Worm (Caenorhabditis elegans) whole organism, L1 larva: ENCODE results near the gene VF13D12L.3.
A peak's percentile ranks its signal among the peaks of the same experiment; 100 is the strongest.

Experiments used
- C04F5.9 ChIP-seq: sonication (generic microtip); optimal IDR thresholded peaks from 2 replicates; lab custom pipeline; 2016; ENCODE audit warnings: missing genetic modification characterization, missing compliant biosample characterization
- C16A3.4 ChIP-seq: fragments of 150-350 bp; optimal IDR thresholded peaks from 2 replicates; lab custom pipeline; 2014; ENCODE audit warnings: missing biosample characterization, missing genetic modification characterization
- C34B4.2 ChIP-seq: sonication (generic microtip); optimal IDR thresholded peaks from 2 replicates; lab custom pipeline; 2017; ENCODE audit warnings: mild to moderate bottlenecking, missing genetic modification characterization, missing compliant biosample characterization
- F16B12.6 ChIP-seq: fragments of 150-350 bp; optimal IDR thresholded peaks from 2 replicates; lab custom pipeline; 2014; ENCODE audit warnings: missing biosample characterization, missing genetic modification characterization
- aly-2 ChIP-seq: fragments of 150-350 bp; optimal IDR thresholded peaks from 2 replicates; lab custom pipeline; 2014; ENCODE audit warnings: missing biosample characterization, missing genetic modification characterization
- blmp-1 ChIP-seq: fragments of 150-350 bp; optimal IDR thresholded peaks from 2 replicates; lab custom pipeline; 2014; ENCODE audit warnings: missing biosample characterization, missing genetic modification characterization
- ceh-63 ChIP-seq: fragments of 200-800 bp; sonication (Bioruptor generic); optimal IDR thresholded peaks from 2 replicates; lab custom pipeline; 2018; ENCODE audit warnings: mild to moderate bottlenecking, missing genetic modification characterization, missing compliant biosample characterization
- ceh-8 ChIP-seq: fragments of 200-800 bp; sonication (Bioruptor generic); optimal IDR thresholded peaks from 2 replicates; lab custom pipeline; 2018; ENCODE audit warnings: mild to moderate bottlenecking, missing genetic modification characterization, moderate library complexity, missing compliant biosample characterization
- efl-1 ChIP-seq, 4 experiments: fragments of 150-350 bp; optimal IDR thresholded peaks in 3 of 4; peaks in 1 of 4; 1 replicate in 1 of 4; 2 replicates in 3 of 4; lab custom pipeline; 2014; ENCODE audit warnings: missing biosample characterization in 2 of 4, missing genetic modification characterization in 2 of 4, missing genetic modification reagents in 2 of 4
- egl-13 ChIP-seq: sonication (generic microtip); optimal IDR thresholded peaks from 2 replicates; lab custom pipeline; 2016; ENCODE audit warnings: missing genotype, missing genetic modification reagents, missing genetic modification characterization, missing compliant biosample characterization
- elt-2 ChIP-seq: sonication (generic microtip); optimal IDR thresholded peaks from 2 replicates; lab custom pipeline; 2016; ENCODE audit warnings: missing genetic modification characterization, mild to moderate bottlenecking, inconsistent platforms, missing compliant biosample characterization, missing genetic modification reagents
- elt-3 ChIP-seq, 6 experiments: fragments of 150-350 bp in 1 of 6; sonication (generic microtip); optimal IDR thresholded peaks; 2 replicates each; lab custom pipeline; 2017 to 2018; ENCODE audit warnings: missing biosample characterization in 6 of 6, missing genetic modification characterization in 6 of 6, inconsistent platforms in 1 of 6
- ets-5 ChIP-seq: fragments of 200-800 bp; sonication (Bioruptor generic); IDR thresholded peaks from 2 replicates; pipeline ENCODE4 v1.3.6; 2022; ENCODE audit warnings: missing genetic modification characterization, missing compliant biosample characterization
- fkh-10 ChIP-seq: sonication (generic microtip); optimal IDR thresholded peaks from 2 replicates; lab custom pipeline; 2017; ENCODE audit warnings: missing biosample characterization, missing genetic modification reagents, missing genetic modification characterization
- grh-1 ChIP-seq: fragments of 200-800 bp; sonication (Bioruptor generic); IDR thresholded peaks from 2 replicates; pipeline ENCODE4 v1.3.6; 2022; ENCODE audit warnings: missing genetic modification reagents, missing genetic modification characterization, missing compliant biosample characterization
- hlh-17 ChIP-seq: fragments of 200-800 bp; sonication (Bioruptor generic); optimal IDR thresholded peaks from 2 replicates; lab custom pipeline; 2018; ENCODE audit warnings: missing genetic modification characterization, mild to moderate bottlenecking, missing compliant biosample characterization, moderate library complexity, borderline replicate concordance
- hpl-2 ChIP-seq: fragments of 150-350 bp; optimal IDR thresholded peaks from 2 replicates; lab custom pipeline; 2014; ENCODE audit warnings: missing biosample characterization, missing genetic modification reagents, missing genetic modification characterization
- irx-1 ChIP-seq: sonication (generic microtip); optimal IDR thresholded peaks from 2 replicates; lab custom pipeline; 2016; ENCODE audit warnings: missing genetic modification characterization, missing compliant biosample characterization
- lin-35 ChIP-seq, 2 experiments: fragments of 150-350 bp; optimal IDR thresholded peaks; 2 replicates each; lab custom pipeline; 2014; ENCODE audit warnings: missing biosample characterization in 2 of 2, missing genetic modification characterization in 2 of 2, missing genetic modification reagents in 2 of 2
- lin-39 ChIP-seq: fragments of 150-350 bp; optimal IDR thresholded peaks from 2 replicates; lab custom pipeline; 2014; ENCODE audit warnings: missing biosample characterization, missing genetic modification reagents, missing genetic modification characterization
- lir-3 ChIP-seq: sonication (generic microtip); optimal IDR thresholded peaks from 2 replicates; lab custom pipeline; 2016; ENCODE audit warnings: mild to moderate bottlenecking, missing genetic modification characterization, moderate library complexity, missing compliant biosample characterization; ENCODE audit not compliant: poor library complexity
- lsy-2 ChIP-seq, 2 experiments: fragments of 150-350 bp; optimal IDR thresholded peaks; 2 replicates each; lab custom pipeline; 2014; ENCODE audit warnings: missing biosample characterization in 2 of 2, missing genetic modification characterization in 2 of 2
- mab-9 ChIP-seq: fragments of 200-800 bp; sonication (Bioruptor generic); IDR thresholded peaks from 2 replicates; pipeline ENCODE4 v1.3.6; 2022; ENCODE audit warnings: missing genetic modification reagents, missing genetic modification characterization, missing compliant biosample characterization
- mdl-1 ChIP-seq, 2 experiments: fragments of 150-350 bp; optimal IDR thresholded peaks; 2 replicates each; lab custom pipeline; 2014 to 2017; ENCODE audit warnings: missing biosample characterization in 2 of 2, missing genetic modification characterization in 2 of 2, inconsistent platforms in 1 of 2
- mep-1 ChIP-seq: fragments of 150-350 bp; optimal IDR thresholded peaks from 2 replicates; lab custom pipeline; 2014; ENCODE audit warnings: missing biosample characterization, missing genetic modification characterization
- nhr-11 ChIP-seq: fragments of 150-350 bp; optimal IDR thresholded peaks from 2 replicates; lab custom pipeline; 2014; ENCODE audit warnings: missing biosample characterization, missing genetic modification characterization
- nhr-19 ChIP-seq: fragments of 200-800 bp; sonication (Bioruptor generic); conservative IDR thresholded peaks from 2 replicates; pipeline ENCODE4 v1.3.6; 2022; ENCODE audit warnings: missing genetic modification characterization, missing compliant biosample characterization
- nhr-20 ChIP-seq: sonication (generic microtip); optimal IDR thresholded peaks from 2 replicates; lab custom pipeline; 2016; ENCODE audit warnings: mild to moderate bottlenecking, missing genetic modification characterization, missing compliant biosample characterization
- nhr-237 ChIP-seq: fragments of 150-350 bp; optimal IDR thresholded peaks from 2 replicates; lab custom pipeline; 2014; ENCODE audit warnings: missing biosample characterization, missing genetic modification characterization
- nhr-85 ChIP-seq: sonication (generic microtip); peaks from one replicate; lab custom pipeline; 2016; ENCODE audit warnings: missing genetic modification characterization, inconsistent platforms, missing compliant biosample characterization
- nhr-90 ChIP-seq: sonication (generic microtip); optimal IDR thresholded peaks from 2 replicates; lab custom pipeline; 2016; ENCODE audit warnings: mild to moderate bottlenecking, missing genetic modification characterization, missing compliant biosample characterization; ENCODE audit not compliant: poor library complexity
- pqm-1 ChIP-seq: sonication (generic microtip); optimal IDR thresholded peaks from 3 replicates; lab custom pipeline; 2017; ENCODE audit warnings: missing biosample characterization, missing genetic modification characterization
- skn-1 ChIP-seq: fragments of 150-350 bp; optimal IDR thresholded peaks from 2 replicates; lab custom pipeline; 2014; ENCODE audit warnings: missing biosample characterization, missing genetic modification characterization
- snu-23 ChIP-seq: sonication (generic microtip); optimal IDR thresholded peaks from 2 replicates; lab custom pipeline; 2016; ENCODE audit warnings: missing genetic modification characterization, missing compliant biosample characterization
- sox-4 ChIP-seq: sonication (generic microtip); optimal IDR thresholded peaks from 2 replicates; lab custom pipeline; 2016; ENCODE audit warnings: missing genetic modification characterization, missing compliant biosample characterization
- sup-37 ChIP-seq: fragments of 200-800 bp; sonication (Bioruptor generic); optimal IDR thresholded peaks from 2 replicates; lab custom pipeline; 2018; ENCODE audit warnings: mild to moderate bottlenecking, missing genetic modification characterization, missing compliant biosample characterization
- tbx-2 ChIP-seq: sonication (generic microtip); optimal IDR thresholded peaks from 2 replicates; lab custom pipeline; 2016; ENCODE audit warnings: missing genetic modification characterization, missing compliant biosample characterization
- unc-62 ChIP-seq: fragments of 150-350 bp; optimal IDR thresholded peaks from 2 replicates; lab custom pipeline; 2014; ENCODE audit warnings: missing biosample characterization, missing genetic modification reagents, missing genetic modification characterization
- unc-86 ChIP-seq: sonication (generic microtip); optimal IDR thresholded peaks from 2 replicates; lab custom pipeline; 2016; ENCODE audit warnings: missing genetic modification characterization, missing compliant biosample characterization
- unc-98 ChIP-seq: fragments of 200-800 bp; sonication (Bioruptor generic); IDR thresholded peaks from 2 replicates; pipeline ENCODE4 v1.3.6; 2022; ENCODE audit warnings: missing genetic modification characterization, missing compliant biosample characterization
- vab-15 ChIP-seq: sonication (generic microtip); optimal IDR thresholded peaks from 2 replicates; lab custom pipeline; 2017; ENCODE audit warnings: missing genotype, mild to moderate bottlenecking, missing genetic modification characterization, missing compliant biosample characterization
- xbp-1 ChIP-seq: sonication (generic microtip); optimal IDR thresholded peaks from 2 replicates; lab custom pipeline; 2016; ENCODE audit warnings: missing genetic modification characterization, missing compliant biosample characterization
- zag-1 ChIP-seq: fragments of 150-350 bp; optimal IDR thresholded peaks from 2 replicates; lab custom pipeline; 2014; ENCODE audit warnings: missing biosample characterization, missing genetic modification characterization
- zip-4 ChIP-seq: fragments of 200-800 bp; sonication (Bioruptor generic); optimal IDR thresholded peaks from 2 replicates; lab custom pipeline; 2018; ENCODE audit warnings: mild to moderate bottlenecking, missing genetic modification characterization, moderate library complexity, missing compliant biosample characterization

The VF13D12L.3 gene

ce11 chrII:11747889-11748288 lies 42.1 kb downstream of the VF13D12L.3 start:
- no peak for TF ChIP-seq egl-13 (tag; lab: Kevin White, UChicago)
- no peak for TF ChIP-seq tbx-2 (tag; lab: Kevin White, UChicago)
- no peak for TF ChIP-seq C34B4.2 (tag; lab: Kevin White, UChicago)
- no peak for TF ChIP-seq C16A3.4 (tag; lab: Kevin White, UChicago)
- no peak for TF ChIP-seq xbp-1 (tag; lab: Kevin White, UChicago)
- TF ChIP-seq mab-9 (GFP tag; lab: Robert Waterston, UW) = no peak
- no peak for TF ChIP-seq unc-86 (tag; lab: Kevin White, UChicago)
- TF ChIP-seq aly-2 (tag; lab: Kevin White, UChicago) = no peak
- peak; percentile 77 for TF ChIP-seq F16B12.6 (tag; lab: Kevin White, UChicago)
- no peak for TF ChIP-seq nhr-20 (tag; lab: Kevin White, UChicago)
- TF ChIP-seq mep-1 = peak; percentile 29
- TF ChIP-seq pqm-1 (tag; lab: Kevin White, UChicago) = no peak
- no peak for TF ChIP-seq mdl-1 (tag; optimal IDR thresholded peaks at IDR 0.05; lab: Kevin White, UChicago)
- peak; percentile 85 to 94 for TF ChIP-seq lsy-2 (tag; optimal IDR thresholded peaks at IDR 0.05; lab: Kevin White, UChicago)
- TF ChIP-seq sup-37 (GFP tag; lab: Kevin White, UChicago) = no peak
- TF ChIP-seq nhr-90 (tag; lab: Kevin White, UChicago) = no peak
- TF ChIP-seq lin-39 (tag; lab: Kevin White, UChicago) = no peak
- no peak for TF ChIP-seq irx-1 (tag; lab: Kevin White, UChicago)
- TF ChIP-seq grh-1 = no peak
- TF ChIP-seq unc-62 (GFP tag; lab: Kevin White, UChicago) = no peak

DNA sequence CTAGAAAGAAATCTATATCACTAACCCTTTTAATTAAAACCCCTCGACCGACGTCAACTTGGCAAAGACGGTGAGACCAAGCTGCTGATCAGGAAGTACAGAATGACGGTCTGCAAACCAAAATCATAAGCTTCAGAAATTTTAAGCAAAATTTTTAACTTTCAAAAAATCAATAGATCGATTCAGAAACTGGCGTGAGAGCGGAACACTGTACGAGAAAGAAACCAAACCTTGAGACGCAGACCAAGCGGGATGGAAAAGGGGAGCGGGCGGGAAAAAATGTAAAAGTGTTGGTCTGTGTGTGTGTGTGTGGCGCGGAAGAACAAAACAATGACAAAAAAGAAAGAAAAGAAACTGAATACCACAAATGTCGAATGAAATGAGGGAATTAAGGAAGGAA lies 42.7 kb downstream of the VF13D12L.3 start, which contains the start of the genes F44E5.17 and gpb-1:
TSS of gene F44E5.17 (minus strand) at position 101 of the 400 bp plus-strand sequence.
TSS of gene gpb-1 (minus strand) at position 118 of the 400 bp plus-strand sequence.
- TF ChIP-seq sox-4 (tag; lab: Kevin White, UChicago) (no peak), efl-1 (optimal IDR thresholded peaks at IDR 0.05; lab: Kevin White, UChicago) (no peak), efl-1 (GFP tag; optimal IDR thresholded peaks at IDR 0.05 in 1 of 2; lab: Kevin White, UChicago) (peak in 1 of 2 experiments; percentile 27), blmp-1 (tag; lab: Kevin White, UChicago) (peak; percentile 46)

- TF ChIP-seq C04F5.9 (tag; lab: Kevin White, UChicago) = no peak
- no peak for TF ChIP-seq hpl-2 (GFP tag; lab: Kevin White, UChicago)
- peak; percentile 30 for TF ChIP-seq sox-4 (tag; lab: Kevin White, UChicago)
- TF ChIP-seq hlh-17 (GFP tag; lab: Kevin White, UChicago) = no peak
- no peak for TF ChIP-seq ceh-63 (GFP tag; lab: Kevin White, UChicago)
- TF ChIP-seq lsy-2 (tag; optimal IDR thresholded peaks at IDR 0.05; lab: Kevin White, UChicago) = peak; percentile 73 to 80
- no peak for TF ChIP-seq unc-98 (GFP tag; lab: Robert Waterston, UW)
- TF ChIP-seq ets-5 (GFP tag; lab: Robert Waterston, UW) = no peak
- peak in 1 of 6 experiments; percentile 13 for TF ChIP-seq elt-3 (tag; optimal IDR thresholded peaks at IDR 0.05; lab: Kevin White, UChicago)
- TF ChIP-seq C34B4.2 (tag; lab: Kevin White, UChicago) = no peak
- TF ChIP-seq skn-1 (tag; lab: Kevin White, UChicago) = peak; percentile 69
- TF ChIP-seq fkh-10 (GFP tag; lab: Kevin White, UChicago) = peak; percentile 55
- peak; percentile 82 for TF ChIP-seq nhr-85 (tag; lab: Kevin White, UChicago)
- peak; percentile 8 for TF ChIP-seq lin-39 (tag; lab: Kevin White, UChicago)
- peak; percentile 82 for TF ChIP-seq nhr-20 (tag; lab: Kevin White, UChicago)
- TF ChIP-seq irx-1 (tag; lab: Kevin White, UChicago) = peak; percentile 86
- TF ChIP-seq sup-37 (GFP tag; lab: Kevin White, UChicago) = no peak
- peak; percentile 52 for TF ChIP-seq lir-3 (tag; lab: Kevin White, UChicago)
- no peak for TF ChIP-seq nhr-11
- TF ChIP-seq F16B12.6 (tag; lab: Kevin White, UChicago) = peak; percentile 25
- no peak for TF ChIP-seq zip-4 (GFP tag; lab: Kevin White, UChicago)
- TF ChIP-seq unc-86 (tag; lab: Kevin White, UChicago) = peak; percentile 93
- TF ChIP-seq nhr-237 (tag; lab: Kevin White, UChicago) = no peak
- TF ChIP-seq pqm-1 (tag; lab: Kevin White, UChicago) = no peak
- TF ChIP-seq ceh-8 (GFP tag; lab: Kevin White, UChicago) = peak; percentile 56
- TF ChIP-seq vab-15 = no peak
- no peak for TF ChIP-seq zag-1 (tag; lab: Kevin White, UChicago)
- TF ChIP-seq elt-2 (tag; lab: Kevin White, UChicago) = peak; percentile 53
- TF ChIP-seq blmp-1 (tag; lab: Kevin White, UChicago) = peak; percentile 38
- peak; percentile 67; the same call in 1 of the 2 replicates for TF ChIP-seq nhr-19
- peak; percentile 56 for TF ChIP-seq nhr-90 (tag; lab: Kevin White, UChicago)
- peak; percentile 90 for TF ChIP-seq snu-23
- peak; percentile 54 to 59 for TF ChIP-seq lin-35 (GFP tag; optimal IDR thresholded peaks at IDR 0.05; lab: Kevin White, UChicago)
- peak in 1 of 2 experiments; percentile 54 for TF ChIP-seq mdl-1 (tag; optimal IDR thresholded peaks at IDR 0.05; lab: Kevin White, UChicago)
Observed at ce11 chrII:11749490-11750172, 43.8 kb downstream of the VF13D12L.3 start.
